Worm (Caenorhabditis elegans): ENCODE results near the gene adah-1.

adah-1 gene

ce11 chrIV:6986835-6987234, 37.2 kb upstream of the adah-1 start, which contains the start of gene prkl-1:
prkl-1 (minus strand) TSS chrIV:6986935.
- TF ChIP-seq spr-3 (GFP tag; optimal IDR thresholded peaks at IDR 0.05), result no peak
- TF ChIP-seq R02D3.7 (tag; optimal IDR thresholded peaks at IDR 0.05), result no peak
- no peak for TF ChIP-seq daf-19 (GFP tag; conservative IDR thresholded peaks at IDR 0.05)
- no peak for TF ChIP-seq set-16 (GFP tag; IDR thresholded peaks at IDR 0.05)
- TF ChIP-seq unc-39 (tag; optimal IDR thresholded peaks at IDR 0.05), result no peak

- no peak for TF ChIP-seq zfp-2 (tag; optimal IDR thresholded peaks at IDR 0.05)
- no peak for TF ChIP-seq F44E2.7 (GFP tag; IDR thresholded peaks at IDR 0.05)
- TF ChIP-seq F10B5.3 (tag; optimal IDR thresholded peaks at IDR 0.05), result no peak
- TF ChIP-seq nhr-10 (tag; optimal IDR thresholded peaks at IDR 0.05), result no peak
- no peak for TF ChIP-seq lsy-2 (tag; optimal IDR thresholded peaks at IDR 0.05)
- no peak for TF ChIP-seq cey-2 (tag; optimal IDR thresholded peaks at IDR 0.05; ENCODE audit: borderline replicate concordance, insufficient read depth)
- no peak for TF ChIP-seq lin-15B (tag; optimal IDR thresholded peaks at IDR 0.05)
These were observed 32.9 kb upstream of the adah-1 start for ce11 chrIV:6991070-6991469.

- TF ChIP-seq mes-2 (tag; optimal IDR thresholded peaks at IDR 0.05; ENCODE audit: poor library complexity, severe bottlenecking), result no peak
- no peak for TF ChIP-seq nhr-48 (tag; optimal IDR thresholded peaks at IDR 0.05)
- no peak for TF ChIP-seq tag-97 (GFP tag; IDR thresholded peaks at IDR 0.05)
- TF ChIP-seq zfp-3 (GFP tag; conservative IDR thresholded peaks at IDR 0.05), result no peak
- no peak for TF ChIP-seq D1046.2 (GFP tag; IDR thresholded peaks at IDR 0.05)
- TF ChIP-seq cey-2 (tag; optimal IDR thresholded peaks at IDR 0.05; ENCODE audit: borderline replicate concordance, insufficient read depth), result no peak
- no peak for TF ChIP-seq egl-43 (GFP tag; IDR thresholded peaks at IDR 0.05)
These were observed 26.1 kb upstream of the adah-1 start for ce11 chrIV:6997918-6998317.

ce11 chrIV:6999206-6999605, 24.8 kb upstream of the adah-1 start, which contains the start of gene C25A8.5:
C25A8.5 (plus strand) TSS chrIV:6999506.
- TF ChIP-seq nhr-237 (tag; optimal IDR thresholded peaks at IDR 0.05), result no peak
- no peak for TF ChIP-seq madf-9 (GFP tag; conservative IDR thresholded peaks at IDR 0.05)
- TF ChIP-seq gei-8 (GFP tag; optimal IDR thresholded peaks at IDR 0.05), result no peak
- no peak for TF ChIP-seq mep-1 (tag; optimal IDR thresholded peaks at IDR 0.05)
- TF ChIP-seq ceh-20 (GFP tag; IDR thresholded peaks at IDR 0.05), result no peak
- no peak for TF ChIP-seq lin-38 (GFP tag; IDR thresholded peaks at IDR 0.05)
- no peak for TF ChIP-seq unc-39 (tag; optimal IDR thresholded peaks at IDR 0.05)
- no peak for TF ChIP-seq nhr-28 (tag; optimal IDR thresholded peaks at IDR 0.05)
- no peak for TF ChIP-seq dve-1 (tag; optimal IDR thresholded peaks at IDR 0.05; ENCODE audit: insufficient read depth)
- no peak for TF ChIP-seq ceh-44 (GFP tag; IDR thresholded peaks at IDR 0.05)
- TF ChIP-seq lir-3 (tag; optimal IDR thresholded peaks at IDR 0.05), result no peak
- no peak for TF ChIP-seq ctbp-1 (GFP tag; IDR thresholded peaks at IDR 0.05)
- TF ChIP-seq nhr-42 (GFP tag; IDR thresholded peaks at IDR 0.05), result no peak
- no peak for TF ChIP-seq ztf-7 (tag; optimal IDR thresholded peaks at IDR 0.05)
- TF ChIP-seq hlh-30 (tag; optimal IDR thresholded peaks at IDR 0.05; ENCODE audit: insufficient read depth), result no peak
- no peak for TF ChIP-seq lin-13 (GFP tag; optimal IDR thresholded peaks at IDR 0.05)
- TF ChIP-seq egl-27 (tag; optimal IDR thresholded peaks at IDR 0.05), result no peak
- no peak for TF ChIP-seq T26A8.4 (GFP tag; IDR thresholded peaks at IDR 0.05)
- no peak for TF ChIP-seq nhr-11 (tag; optimal IDR thresholded peaks at IDR 0.05)
